Worm (Caenorhabditis elegans) whole organism, young adult: ENCODE data around the gene kqt-2.

Source experiments
- B0019.2 ChIP-seq: fragments of 200-800 bp; sonication (Bioruptor generic); conservative IDR thresholded peaks from 2 replicates; pipeline ENCODE4 v1.3.6; 2022; ENCODE audit warnings: missing genetic modification reagents, missing genetic modification characterization, missing compliant biosample characterization
- B0336.3 ChIP-seq: fragments of 200-800 bp; sonication (Bioruptor generic); IDR thresholded peaks from 2 replicates; pipeline ENCODE4 v1.3.6; 2022; ENCODE audit warnings: missing genetic modification characterization, missing compliant biosample characterization
- C06A6.2 ChIP-seq: fragments of 200-800 bp; sonication (Bioruptor generic); conservative IDR thresholded peaks from 2 replicates; pipeline ENCODE4 v1.3.6; 2022; ENCODE audit warnings: missing genetic modification characterization, missing compliant biosample characterization
- F37B4.10 ChIP-seq: fragments of 200-800 bp; sonication (Bioruptor generic); IDR thresholded peaks from 2 replicates; pipeline ENCODE4 v1.3.6; 2022; ENCODE audit warnings: missing genetic modification characterization, missing compliant biosample characterization
- K12H6.12 ChIP-seq: fragments of 200-800 bp; sonication (Bioruptor generic); optimal IDR thresholded peaks from 2 replicates; lab custom pipeline; 2018; ENCODE audit warnings: mild to moderate bottlenecking, missing genetic modification characterization, missing compliant biosample characterization
- T26A5.8 ChIP-seq: sonication (generic microtip); optimal IDR thresholded peaks from 2 replicates; lab custom pipeline; 2016; ENCODE audit warnings: missing genetic modification characterization, missing compliant biosample characterization
- Y56A3A.18 ChIP-seq: fragments of 200-800 bp; sonication (Bioruptor generic); IDR thresholded peaks from 2 replicates; pipeline ENCODE4 v1.3.6; 2022; ENCODE audit warnings: missing genetic modification reagents, missing genetic modification characterization, missing compliant biosample characterization
- aptf-3 ChIP-seq: fragments of 200-800 bp; sonication (Bioruptor generic); IDR thresholded peaks from 2 replicates; pipeline ENCODE4 v1.3.6; 2022; ENCODE audit warnings: missing genetic modification characterization, missing compliant biosample characterization
- atf-7 ChIP-seq: sonication (generic microtip); optimal IDR thresholded peaks from 2 replicates; lab custom pipeline; 2017; ENCODE audit warnings: mild to moderate bottlenecking, missing genetic modification characterization, missing compliant biosample characterization
- attf-5 ChIP-seq: fragments of 200-800 bp; sonication (Bioruptor generic); optimal IDR thresholded peaks from 2 replicates; lab custom pipeline; 2018; ENCODE audit warnings: mild to moderate bottlenecking, missing genetic modification characterization, missing compliant biosample characterization
- bed-1 ChIP-seq: fragments of 200-800 bp; sonication (Bioruptor generic); IDR thresholded peaks from 2 replicates; pipeline ENCODE4 v1.3.6; 2022; ENCODE audit warnings: missing genetic modification reagents, missing genetic modification characterization, missing compliant biosample characterization
- cebp-1 ChIP-seq, 2 experiments: fragments of 200-800 bp in 1 of 2; sonication (Bioruptor generic) in 1 of 2; sonication (generic microtip) in 1 of 2; IDR thresholded peaks in 1 of 2; optimal IDR thresholded peaks in 1 of 2; 2 replicates each; pipeline versions ENCODE4 v1.3.6 to Lab custom; 2017 to 2022; ENCODE audit warnings: missing compliant biosample characterization in 2 of 2, missing genetic modification characterization in 2 of 2, mild to moderate bottlenecking in 1 of 2, missing genetic modification reagents in 1 of 2, moderate library complexity in 1 of 2
- ceh-100 ChIP-seq: fragments of 200-800 bp; sonication (Bioruptor generic); IDR thresholded peaks from 2 replicates; pipeline ENCODE4 v1.3.6; 2022; ENCODE audit warnings: missing genetic modification reagents, missing genetic modification characterization, missing compliant biosample characterization
- ceh-27 ChIP-seq: fragments of 200-800 bp; sonication (Bioruptor generic); optimal IDR thresholded peaks from 2 replicates; lab custom pipeline; 2018; ENCODE audit warnings: mild to moderate bottlenecking, missing genetic modification characterization, moderate library complexity, missing compliant biosample characterization
- chd-7 ChIP-seq: sonication (generic microtip); optimal IDR thresholded peaks from 2 replicates; lab custom pipeline; 2016; ENCODE audit warnings: mild to moderate bottlenecking, missing genetic modification characterization, moderate library complexity, missing compliant biosample characterization
- dox-1 ChIP-seq: fragments of 200-800 bp; sonication (Bioruptor generic); IDR thresholded peaks from 2 replicates; pipeline ENCODE4 v1.3.6; 2022; ENCODE audit warnings: missing genetic modification reagents, missing genetic modification characterization, missing compliant biosample characterization
- egl-44 ChIP-seq: fragments of 200-800 bp; sonication (Bioruptor generic); IDR thresholded peaks from 2 replicates; pipeline ENCODE4 v1.3.6; 2022; ENCODE audit warnings: missing genetic modification reagents, missing genetic modification characterization, missing compliant biosample characterization
- fkh-3 ChIP-seq: sonication (generic microtip); optimal IDR thresholded peaks from 2 replicates; lab custom pipeline; 2016; ENCODE audit warnings: mild to moderate bottlenecking, missing genetic modification characterization, missing compliant biosample characterization
- gei-17 ChIP-seq: fragments of 200-800 bp; sonication (Bioruptor generic); optimal IDR thresholded peaks from 2 replicates; lab custom pipeline; 2018; ENCODE audit warnings: mild to moderate bottlenecking, missing genetic modification characterization, missing compliant biosample characterization
- him-1 ChIP-seq: sonication (generic microtip); optimal IDR thresholded peaks from 2 replicates; lab custom pipeline; 2016; ENCODE audit warnings: missing genotype, missing genetic modification reagents, missing genetic modification characterization, missing compliant biosample characterization
- hmg-1.2 ChIP-seq: fragments of 200-800 bp; sonication (Bioruptor generic); IDR thresholded peaks from 2 replicates; pipeline ENCODE4 v1.3.6; 2022; ENCODE audit warnings: missing genetic modification reagents, missing genetic modification characterization, missing compliant biosample characterization
- let-526 ChIP-seq: fragments of 200-800 bp; sonication (Bioruptor generic); IDR thresholded peaks from 2 replicates; pipeline ENCODE4 v1.3.6; 2022; ENCODE audit warnings: missing genetic modification reagents, missing genetic modification characterization, missing compliant biosample characterization
- lin-26 ChIP-seq: fragments of 200-800 bp; sonication (Bioruptor generic); IDR thresholded peaks from 2 replicates; pipeline ENCODE4 v1.3.6; 2022; ENCODE audit warnings: missing genetic modification reagents, missing genetic modification characterization, missing compliant biosample characterization
- lin-35 ChIP-seq, 3 experiments: fragments of 150-350 bp in 2 of 3; sonication (generic microtip) in 1 of 3; optimal IDR thresholded peaks; 2 replicates each; lab custom pipeline; 2014 to 2018; ENCODE audit warnings: missing biosample characterization in 3 of 3, missing genetic modification characterization in 3 of 3, missing genetic modification reagents in 3 of 3
- lin-40 ChIP-seq: sonication (generic microtip); optimal IDR thresholded peaks from 2 replicates; lab custom pipeline; 2016; ENCODE audit warnings: missing genetic modification characterization, mild to moderate bottlenecking, missing compliant biosample characterization, missing genotype, missing genetic modification reagents
- madf-10 ChIP-seq: sonication (generic microtip); optimal IDR thresholded peaks from 2 replicates; lab custom pipeline; 2016; ENCODE audit warnings: mild to moderate bottlenecking, missing genetic modification characterization, missing compliant biosample characterization
- nfyb-1 ChIP-seq: fragments of 200-800 bp; sonication (Bioruptor generic); IDR thresholded peaks from 2 replicates; pipeline ENCODE4 v1.3.6; 2022; ENCODE audit warnings: missing genetic modification reagents, missing genetic modification characterization, missing compliant biosample characterization
- nhr-80 ChIP-seq: sonication (generic microtip); optimal IDR thresholded peaks from 2 replicates; lab custom pipeline; 2016; ENCODE audit warnings: missing genetic modification characterization, missing compliant biosample characterization
- pbrm-1 ChIP-seq: fragments of 200-800 bp; sonication (Bioruptor generic); IDR thresholded peaks from 2 replicates; pipeline ENCODE4 v1.3.6; 2022; ENCODE audit warnings: missing genetic modification reagents, missing genetic modification characterization, missing compliant biosample characterization
- rec-8 ChIP-seq, 2 experiments: sonication (generic microtip); optimal IDR thresholded peaks; 2 replicates each; lab custom pipeline; 2016; ENCODE audit warnings: mild to moderate bottlenecking in 2 of 2, missing genetic modification characterization in 2 of 2, missing genetic modification reagents in 2 of 2, missing genotype in 2 of 2, missing biosample characterization in 1 of 2, missing compliant biosample characterization in 1 of 2, moderate library complexity in 1 of 2
- snpc-1.3 ChIP-seq: sonication (generic microtip); optimal IDR thresholded peaks from 2 replicates; lab custom pipeline; 2017; ENCODE audit warnings: missing genetic modification characterization, mild to moderate bottlenecking, missing compliant biosample characterization, antibody characterized with exemption, moderate library complexity, missing genotype, missing genetic modification reagents; ENCODE audit not compliant: insufficient read depth
- somi-1 ChIP-seq: fragments of 200-800 bp; sonication (Bioruptor generic); optimal IDR thresholded peaks from 2 replicates; lab custom pipeline; 2018; ENCODE audit warnings: mild to moderate bottlenecking, missing genetic modification characterization, missing compliant biosample characterization
- tbp1 ChIP-seq: fragments of 200-800 bp; sonication (Bioruptor generic); optimal IDR thresholded peaks from 2 replicates; lab custom pipeline; 2018; ENCODE audit warnings: mild to moderate bottlenecking, missing genetic modification characterization, missing compliant biosample characterization
- tlf-1 ChIP-seq: fragments of 200-800 bp; sonication (Bioruptor generic); optimal IDR thresholded peaks from 2 replicates; lab custom pipeline; 2018; ENCODE audit warnings: mild to moderate bottlenecking, missing genetic modification characterization, missing compliant biosample characterization
- unc-130 ChIP-seq: sonication (generic microtip); optimal IDR thresholded peaks from 2 replicates; lab custom pipeline; 2016; ENCODE audit warnings: missing genetic modification reagents, missing genetic modification characterization, missing compliant biosample characterization
- unc-62 ChIP-seq: fragments of 150-350 bp; optimal IDR thresholded peaks from 2 replicates; lab custom pipeline; 2014; ENCODE audit warnings: missing biosample characterization, missing genetic modification reagents, missing genetic modification characterization
- xnd-1 ChIP-seq: sonication (generic microtip); optimal IDR thresholded peaks from 2 replicates; lab custom pipeline; 2016; ENCODE audit warnings: missing genotype, missing genetic modification reagents, missing genetic modification characterization, missing compliant biosample characterization
- zfh-2 ChIP-seq: fragments of 200-800 bp; sonication (Bioruptor generic); conservative IDR thresholded peaks from 2 replicates; pipeline ENCODE4 v1.3.6; 2022; ENCODE audit warnings: missing genetic modification reagents, missing genetic modification characterization, missing compliant biosample characterization
- ztf-26 ChIP-seq: sonication (generic microtip); optimal IDR thresholded peaks from 2 replicates; lab custom pipeline; 2017; ENCODE audit warnings: missing genetic modification characterization, missing compliant biosample characterization
- ztf-3 ChIP-seq: fragments of 200-800 bp; sonication (Bioruptor generic); optimal IDR thresholded peaks from 2 replicates; lab custom pipeline; 2018; ENCODE audit warnings: mild to moderate bottlenecking, missing genetic modification characterization, missing compliant biosample characterization

The kqt-2 gene

DNA sequence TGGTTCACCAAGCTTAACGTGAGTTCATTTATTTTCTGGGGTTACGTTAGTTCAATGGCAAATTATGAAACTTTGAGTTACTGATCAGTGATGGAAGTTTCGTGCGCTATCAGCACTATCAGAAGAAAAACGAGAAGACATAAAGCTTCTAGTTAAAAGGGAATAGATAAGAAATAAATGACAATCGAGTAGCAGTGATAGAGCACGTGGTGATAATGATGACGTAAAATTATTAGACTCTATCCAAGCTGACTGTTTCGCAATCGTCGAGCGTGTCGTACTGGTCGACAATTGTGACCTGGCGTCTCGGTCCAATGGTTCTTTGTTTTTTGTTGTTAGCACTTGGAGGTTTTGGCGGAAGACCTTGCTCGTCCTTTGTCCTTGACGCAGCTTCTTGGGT is 3.1 kb downstream of the kqt-2 start (continued):
- TF ChIP-seq unc-130 (GFP tag; lab: Kevin White, UChicago) (no peak), chd-7 (tag; lab: Kevin White, UChicago) (no peak), atf-7 (tag; lab: Kevin White, UChicago) (peak; percentile 68), let-526 (peak; percentile 70; the same call in 1 of the 2 replicates)

DNA sequence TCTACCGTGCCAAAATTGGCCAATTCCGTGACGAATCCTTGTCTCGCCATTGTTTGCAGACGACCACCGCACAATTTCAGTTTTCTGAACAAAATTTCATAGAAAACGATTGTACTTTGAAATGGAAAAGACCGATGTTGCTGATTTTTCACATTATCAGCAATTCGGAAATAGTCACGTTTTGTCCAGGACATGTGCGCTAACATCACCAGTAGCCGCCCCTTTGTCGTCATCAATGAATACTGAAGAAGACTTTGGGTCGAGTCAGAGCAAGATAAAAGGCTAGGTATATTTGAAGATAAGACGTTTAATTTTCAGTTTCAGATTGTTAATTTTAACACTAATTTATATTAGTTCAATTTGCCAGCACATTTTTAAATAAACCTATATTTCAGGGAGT is 4.3 kb downstream of the kqt-2 start, which contains the start of gene endu-2:
Gene endu-2, plus strand, starts transcription at position 396 of the 400 bp plus-strand sequence.
- TF ChIP-seq xnd-1 (no peak), nfyb-1 (GFP tag; lab: Robert Waterston, UW) (0 out of 2 replicates have a peak, but pooled peaks have one; percentile 17), gei-17 (GFP tag; lab: Kevin White, UChicago) (no peak), Y56A3A.18 (GFP tag; lab: Robert Waterston, UW) (no peak), nhr-80 (peak; percentile 42), cebp-1 (GFP tag; IDR thresholded peaks at IDR 0.05; lab: Robert Waterston, UW) (no peak), cebp-1 (tag; optimal IDR thresholded peaks at IDR 0.05; lab: Kevin White, UChicago) (peak; percentile 2), B0019.2 (no peak), pbrm-1 (no peak), hmg-1.2 (GFP tag; lab: Robert Waterston, UW) (no peak), ztf-3 (GFP tag; lab: Kevin White, UChicago) (no peak), zfh-2 (no peak)

DNA sequence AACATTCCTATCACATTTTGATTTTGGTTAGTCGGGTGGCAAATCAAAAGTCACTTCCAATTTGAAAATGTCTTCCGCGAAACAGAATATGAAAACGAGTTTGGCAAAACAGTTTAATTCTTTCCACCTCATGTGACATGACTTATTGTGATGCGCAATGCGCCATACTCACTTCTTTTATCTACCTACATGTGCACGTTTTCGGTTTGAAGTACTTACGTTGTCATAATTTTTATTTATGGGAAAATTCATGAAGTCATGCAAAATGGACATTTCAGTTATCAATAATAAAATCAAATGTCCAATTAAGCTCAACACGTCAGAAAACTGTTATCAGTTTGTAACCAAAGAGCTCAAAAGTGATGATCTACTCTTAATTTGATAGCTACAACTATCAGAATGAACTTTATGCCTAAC is 7.5 kb downstream of the kqt-2 start:
- TF ChIP-seq nhr-80 (peak; percentile 60), tlf-1 (no peak), lin-35 (GFP tag; optimal IDR thresholded peaks at IDR 0.05; lab: Kevin White, UChicago) (no peak), rec-8 (tag; optimal IDR thresholded peaks at IDR 0.05; lab: Kevin White, UChicago) (no peak), tbp1 (no peak), F37B4.10 (no peak), him-1 (tag; lab: Kevin White, UChicago) (no peak), unc-62 (GFP tag; lab: Kevin White, UChicago) (peak; percentile 6), bed-1 (GFP tag; lab: Robert Waterston, UW) (no peak), madf-10 (tag; lab: Kevin White, UChicago) (no peak), cebp-1 (GFP tag; IDR thresholded peaks at IDR 0.05; lab: Robert Waterston, UW) (no peak), cebp-1 (tag; optimal IDR thresholded peaks at IDR 0.05; lab: Kevin White, UChicago) (peak; percentile 11)

DNA sequence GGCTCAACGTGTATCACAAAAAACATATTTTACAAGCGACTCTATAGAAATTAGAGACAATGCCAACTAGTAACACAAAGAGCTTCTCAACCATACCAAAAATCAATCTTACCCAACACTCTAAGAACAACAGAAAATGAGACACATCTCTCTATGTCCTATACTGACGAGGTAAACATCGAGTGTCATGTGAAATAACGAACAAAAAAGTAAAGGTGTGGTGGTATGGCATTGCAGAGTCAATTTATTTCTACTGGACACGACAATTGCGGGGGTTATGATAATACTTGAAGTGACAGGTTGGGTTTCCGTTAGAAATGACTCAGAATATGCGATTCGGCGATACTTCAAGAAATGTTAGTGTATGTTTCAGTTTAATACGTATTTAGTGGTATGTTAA is 9.7 kb downstream of the kqt-2 start:
- peak; percentile 34 for TF ChIP-seq nhr-80
- TF ChIP-seq ceh-100 (GFP tag; lab: Robert Waterston, UW): no peak

DNA sequence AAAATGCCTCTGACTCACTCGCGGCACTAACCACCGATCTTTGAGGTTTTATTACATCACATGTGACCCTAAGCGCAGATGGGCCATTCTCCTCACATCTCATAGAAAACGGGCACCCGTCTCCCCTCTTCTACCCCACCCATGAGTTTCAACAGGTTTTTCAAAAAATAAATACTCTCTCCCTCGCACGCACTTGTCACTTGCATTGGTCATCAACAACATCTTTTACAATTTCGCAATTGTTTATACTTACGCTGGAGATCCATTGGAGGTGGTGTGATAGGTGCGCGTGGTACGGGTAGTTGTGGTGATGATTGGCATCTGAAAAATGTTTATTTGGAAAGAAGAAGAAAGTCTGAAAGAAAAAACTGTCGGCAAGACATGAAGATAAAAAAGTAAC is 10.2 kb downstream of the kqt-2 start, which contains the start of gene M60.4:
Gene M60.4, minus strand, starts transcription at position 321 of the 400 bp plus-strand sequence.
- TF ChIP-seq unc-62 (GFP tag; lab: Kevin White, UChicago) (peak; percentile 80), fkh-3 (no peak), lin-40 (tag; lab: Kevin White, UChicago) (peak; percentile 22), nfyb-1 (GFP tag; lab: Robert Waterston, UW) (0 out of 2 replicates have a peak, but pooled peaks have one; percentile 23), snpc-1.3 (tag; lab: Kevin White, UChicago) (no peak), K12H6.12 (peak; percentile 38), him-1 (tag; lab: Kevin White, UChicago) (no peak), egl-44 (GFP tag; lab: Robert Waterston, UW) (0 out of 2 replicates have a peak, but pooled peaks have one; percentile 29), dox-1 (GFP tag; lab: Robert Waterston, UW) (0 out of 2 replicates have a peak, but pooled peaks have one; percentile 27), rec-8 (tag; optimal IDR thresholded peaks at IDR 0.05; lab: Kevin White, UChicago) (no peak), pbrm-1 (0 out of 2 replicates have a peak, but pooled peaks have one; percentile 40), B0336.3 (peak; percentile 63; the same call in 1 of the 2 replicates), somi-1 (peak; percentile 81), aptf-3 (GFP tag; lab: Robert Waterston, UW) (no peak), cebp-1 (GFP tag; IDR thresholded peaks at IDR 0.05; lab: Robert Waterston, UW) (peak; percentile 95), cebp-1 (tag; optimal IDR thresholded peaks at IDR 0.05; lab: Kevin White, UChicago) (peak; percentile 98), chd-7 (tag; lab: Kevin White, UChicago) (peak; percentile 21), lin-26 (0 out of 2 replicates have a peak, but pooled peaks have one; percentile 65), ceh-27 (GFP tag; lab: Kevin White, UChicago) (peak; percentile 78), attf-5 (GFP tag; lab: Kevin White, UChicago) (peak; percentile 26), ceh-100 (GFP tag; lab: Robert Waterston, UW) (no peak), T26A5.8 (tag; lab: Kevin White, UChicago) (no peak), C06A6.2 (GFP tag; lab: Robert Waterston, UW) (peak; percentile 55), ztf-26 (tag; lab: Kevin White, UChicago) (peak; percentile 48)
